Worm (Caenorhabditis elegans): Measurements from ENCODE around the gene F11G11.4.
A peak's percentile ranks its signal among the peaks of the same experiment; 100 is the strongest.

Gene F11G11.4

ce11 chrII:4908160-4908559 lies 47.8 kb downstream of the F11G11.4 start:
- TF ChIP-seq pqm-1 (tag; optimal IDR thresholded peaks at IDR 0.05) (no peak), tbx-2 (tag; optimal IDR thresholded peaks at IDR 0.05) (peak; percentile 5), egl-5 (tag; optimal IDR thresholded peaks at IDR 0.05) (peak; percentile 88), jun-1 (tag; optimal IDR thresholded peaks at IDR 0.05) (no peak), lin-39 (tag; optimal IDR thresholded peaks at IDR 0.05) (peak; percentile 25), nhr-23 (tag; optimal IDR thresholded peaks at IDR 0.05) (peak; percentile 26), elt-1 (tag; optimal IDR thresholded peaks at IDR 0.05) (no peak), hmg-11 (tag; optimal IDR thresholded peaks at IDR 0.05) (no peak), ceh-28 (tag; optimal IDR thresholded peaks at IDR 0.05) (no peak), nfya-1 (tag; optimal IDR thresholded peaks at IDR 0.05; ENCODE audit: insufficient read depth) (peak; percentile 48), ama-1 (optimal IDR thresholded peaks at IDR 0.05) (no peak), elt-3 (tag; optimal IDR thresholded peaks at IDR 0.05) (no peak), pha-4 (tag; optimal IDR thresholded peaks at IDR 0.05) (no peak), nhr-25 (tag; optimal IDR thresholded peaks at IDR 0.05) (no peak), elt-2 (tag; optimal IDR thresholded peaks at IDR 0.05) (peak; percentile 22), skn-1 (tag; optimal IDR thresholded peaks at IDR 0.05) (peak; percentile 93), eor-1 (tag; optimal IDR thresholded peaks at IDR 0.05) (no peak), mml-1 (tag; optimal IDR thresholded peaks at IDR 0.05) (no peak), fos-1 (tag; optimal IDR thresholded peaks at IDR 0.05) (no peak), lsy-12 (tag; optimal IDR thresholded peaks at IDR 0.05) (no peak)
